Worm (Caenorhabditis elegans): ENCODE results near the gene K05F1.10.
"Not testable (repeated sequence)": the region's sequence is repeated elsewhere in the genome, so short reads cannot be mapped to it uniquely, and the experiment has no call there.

The K05F1.10 gene

DNA sequence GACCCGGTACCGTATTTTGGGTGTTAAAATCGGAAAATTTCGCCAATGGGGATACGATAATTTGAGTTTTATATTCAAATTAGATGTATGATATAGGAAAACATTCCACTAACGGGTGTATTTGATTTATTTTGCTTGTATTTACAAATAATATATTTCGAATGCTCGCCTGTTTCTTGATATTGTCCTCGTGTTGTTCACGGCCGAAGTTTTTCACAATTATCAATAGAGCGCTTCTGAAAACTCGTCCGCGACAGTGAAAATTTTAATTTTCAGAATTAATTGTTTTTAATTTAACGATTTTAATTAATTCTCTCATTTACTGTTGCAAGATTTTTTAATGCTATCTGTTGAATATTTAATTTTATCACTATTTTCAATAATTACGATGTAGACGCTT, 14.4 kb upstream of the K05F1.10 start (continued):
- no peak for TF ChIP-seq madf-2 (tag; optimal IDR thresholded peaks at IDR 0.05)
- TF ChIP-seq C38D4.7 (GFP tag; optimal IDR thresholded peaks at IDR 0.05) = no peak
- TF ChIP-seq pha-4 (tag; optimal IDR thresholded peaks at IDR 0.05) = no peak
- TF ChIP-seq ceh-18 (tag; optimal IDR thresholded peaks at IDR 0.05) = no peak
- TF ChIP-seq fkh-6 (tag; optimal IDR thresholded peaks at IDR 0.05) = peak; percentile 12
- no peak for TF ChIP-seq pha-2 (tag; optimal IDR thresholded peaks at IDR 0.05)
- TF ChIP-seq unc-86 (tag; optimal IDR thresholded peaks at IDR 0.05) = no peak
- no peak for TF ChIP-seq tbx-7 (tag; optimal IDR thresholded peaks at IDR 0.05)
- TF ChIP-seq ceh-31 (tag; optimal IDR thresholded peaks at IDR 0.05) = peak; percentile 71
- TF ChIP-seq eyg-1 (tag; optimal IDR thresholded peaks at IDR 0.05) = no peak
- no peak for TF ChIP-seq ceh-34 (tag; optimal IDR thresholded peaks at IDR 0.05)
- no peak for TF ChIP-seq elt-2 (tag; optimal IDR thresholded peaks at IDR 0.05)
- TF ChIP-seq mec-3 (tag; optimal IDR thresholded peaks at IDR 0.05; ENCODE audit: borderline replicate concordance) = no peak
- TF ChIP-seq ceh-24 (tag; optimal IDR thresholded peaks at IDR 0.05) = no peak
- no peak for TF ChIP-seq elt-4 (tag; optimal IDR thresholded peaks at IDR 0.05)
- no peak for TF ChIP-seq ttx-3 (tag; optimal IDR thresholded peaks at IDR 0.05)
- no peak for TF ChIP-seq ceh-19 (GFP tag; optimal IDR thresholded peaks at IDR 0.05)
- no peak for TF ChIP-seq nfya-1 (tag; optimal IDR thresholded peaks at IDR 0.05)
- TF ChIP-seq ztf-16 (tag; optimal IDR thresholded peaks at IDR 0.05) = no peak
- no peak for TF ChIP-seq dmd-4 (tag; optimal IDR thresholded peaks at IDR 0.05; ENCODE audit: borderline replicate concordance)
- peak; percentile 11 for TF ChIP-seq hlh-8 (tag; optimal IDR thresholded peaks at IDR 0.05)
- peak; percentile 70 for TF ChIP-seq ceh-2 (tag; optimal IDR thresholded peaks at IDR 0.05)
- no peak for TF ChIP-seq hlh-6 (tag; optimal IDR thresholded peaks at IDR 0.05)

DNA sequence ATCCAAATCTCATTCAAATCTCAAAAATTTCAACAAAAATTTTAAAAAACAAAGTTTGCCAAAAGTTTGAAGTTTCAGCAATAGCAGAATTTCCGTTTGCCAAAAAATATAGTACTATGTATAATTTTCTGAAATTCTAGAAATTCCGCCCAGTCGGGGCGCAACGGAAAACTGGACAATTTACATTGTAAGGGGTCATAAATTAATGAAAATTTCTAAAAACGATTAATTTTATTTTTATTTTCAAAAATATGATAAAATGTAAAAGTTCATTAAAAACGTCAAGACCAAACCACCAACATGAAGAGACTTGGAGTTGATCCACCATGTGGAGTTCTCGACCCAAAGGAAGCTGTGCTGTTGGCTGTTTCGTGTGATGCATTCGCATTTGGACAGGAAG, 13.0 kb upstream of the K05F1.10 start, which contains the start of gene ZK1248.4:
TSS of gene ZK1248.4 (plus strand) at position 301 of the 400 bp plus-strand sequence.
- TF ChIP-seq nhr-232 (tag; optimal IDR thresholded peaks at IDR 0.05) = no peak
- no peak for TF ChIP-seq ceh-14 (tag; optimal IDR thresholded peaks at IDR 0.05)
- no peak for TF ChIP-seq lim-6 (tag; optimal IDR thresholded peaks at IDR 0.05)
- no peak for TF ChIP-seq ceh-24 (tag; optimal IDR thresholded peaks at IDR 0.05)
- no peak for TF ChIP-seq unc-55 (GFP tag; optimal IDR thresholded peaks at IDR 0.05)
- TF ChIP-seq sdc-2 (tag; optimal IDR thresholded peaks at IDR 0.05) = no peak
- no peak for TF ChIP-seq K09A11.1 (tag; optimal IDR thresholded peaks at IDR 0.05; ENCODE audit: insufficient read depth)
- no peak for TF ChIP-seq C08G9.2 (tag; optimal IDR thresholded peaks at IDR 0.05)

ce11 chrII:5816346-5816745, 11.1 kb upstream of the K05F1.10 start, which contains the start of gene ZK1248.20:
TSS of gene ZK1248.20 (plus strand) at chrII:5816646.
- TF ChIP-seq nhr-11 (tag; optimal IDR thresholded peaks at IDR 0.05) (no peak), eyg-1 (tag; optimal IDR thresholded peaks at IDR 0.05) (no peak), hlh-30 (tag; optimal IDR thresholded peaks at IDR 0.05; ENCODE audit: insufficient read depth) (no peak), che-1 (tag; optimal IDR thresholded peaks at IDR 0.05) (no peak), C08G9.2 (tag; optimal IDR thresholded peaks at IDR 0.05) (no peak), pha-2 (tag; optimal IDR thresholded peaks at IDR 0.05) (no peak)

- not testable (repeated sequence) for TF ChIP-seq ceh-2, ttx-3, lim-6 (tag; optimal IDR thresholded peaks at IDR 0.05)
These were observed 10.1 kb upstream of the K05F1.10 start, which contains the start of gene wago-5 for ce11 chrII:5815382-5815781. TSS of gene wago-5 (minus strand) at chrII:5815482.

ce11 chrII:5810230-5810629, 5.0 kb upstream of the K05F1.10 start, which contains the start of the genes msp-64 and ZK1248.5:
TSS of gene msp-64 (minus strand) at chrII:5810330.
TSS of gene ZK1248.5 (plus strand) at chrII:5810514.
- TF ChIP-seq ceh-31 (tag; optimal IDR thresholded peaks at IDR 0.05) = no peak
